In genomic region chrIV:7549844-7550243, ce11 we compare ENCODE assay signal across 7 worm cellular contexts.
TF ChIP-seq lines count a peak whose summit lies in the region.

No protein-coding gene starts in this region.

TF ChIP-seq in whole organism, L1 larva, 84 proteins besides CTCF, POLR2A, EP300 and RAD21 (continues in another document):
- TF ChIP-seq snu-23 (GFP tag; optimal IDR thresholded peaks at IDR 0.05; lab: Kevin White, UChicago) (peak; percentile 27), tlp-1 (tag; optimal IDR thresholded peaks at IDR 0.05; lab: Kevin White, UChicago) (no peak), lin-15B (tag; optimal IDR thresholded peaks at IDR 0.05; lab: Kevin White, UChicago) (peak; percentile 20), lin-35 (GFP tag; optimal IDR thresholded peaks at IDR 0.05; lab: Kevin White, UChicago) (peak; percentile 22 to 53), lin-14 (GFP tag; optimal IDR thresholded peaks at IDR 0.05; lab: Kevin White, UChicago) (peak; percentile 84), ceh-82 (tag; optimal IDR thresholded peaks at IDR 0.05; lab: Kevin White, UChicago) (peak in 1 of 3 experiments; percentile 36), efl-1 (optimal IDR thresholded peaks at IDR 0.05; lab: Kevin White, UChicago) (peak; percentile 13 to 46), efl-1 (GFP tag; optimal IDR thresholded peaks at IDR 0.05 in 1 of 2; lab: Kevin White, UChicago) (peak in 1 of 2 experiments; percentile 45), nhr-47 (tag; optimal IDR thresholded peaks at IDR 0.05; lab: Kevin White, UChicago) (no peak), nhr-71 (tag; optimal IDR thresholded peaks at IDR 0.05; lab: Kevin White, UChicago) (peak; percentile 0), mep-1 (tag; optimal IDR thresholded peaks at IDR 0.05; lab: Kevin White, UChicago) (no peak), ztf-4 (tag; optimal IDR thresholded peaks at IDR 0.05; lab: Kevin White, UChicago) (no peak), skn-1 (tag; optimal IDR thresholded peaks at IDR 0.05; lab: Kevin White, UChicago) (peak; percentile 89)

TF ChIP-seq in whole organism, L2 larva, 48 proteins besides CTCF, POLR2A, EP300 and RAD21:
- TF ChIP-seq lsy-2 (tag; optimal IDR thresholded peaks at IDR 0.05; lab: Kevin White, UChicago) (peak in 1 of 2 experiments; percentile 41), snpc-4 (tag; optimal IDR thresholded peaks at IDR 0.05; lab: Kevin White, UChicago) (no peak), unc-39 (tag; optimal IDR thresholded peaks at IDR 0.05; lab: Kevin White, UChicago) (no peak), ceh-16 (tag; optimal IDR thresholded peaks at IDR 0.05; lab: Kevin White, UChicago) (no peak), nhr-129 (tag; optimal IDR thresholded peaks at IDR 0.05; lab: Kevin White, UChicago) (peak; percentile 60), Y55F3AM.14 (GFP tag; optimal IDR thresholded peaks at IDR 0.05; lab: Kevin White, UChicago) (no peak), ztf-4 (tag; optimal IDR thresholded peaks at IDR 0.05; lab: Kevin White, UChicago) (no peak), C34F6.9 (tag; optimal IDR thresholded peaks at IDR 0.05; lab: Kevin White, UChicago) (peak; percentile 28), skn-1 (tag; optimal IDR thresholded peaks at IDR 0.05; lab: Kevin White, UChicago) (peak; percentile 80), dmd-4 (tag; optimal IDR thresholded peaks at IDR 0.05; lab: Kevin White, UChicago) (no peak), F13H6.1 (tag; optimal IDR thresholded peaks at IDR 0.05; lab: Kevin White, UChicago) (peak; percentile 19), fos-1 (tag; optimal IDR thresholded peaks at IDR 0.05; lab: Kevin White, UChicago) (peak; percentile 54), zag-1 (tag; optimal IDR thresholded peaks at IDR 0.05; lab: Kevin White, UChicago) (no peak)
TF ChIP-seq in whole organism, L2 larva: peak in this region for 6.

TF ChIP-seq in whole organism, L3 larva, 47 proteins besides CTCF, POLR2A, EP300 and RAD21 (continues in another document):
- TF ChIP-seq egl-27 (tag; optimal IDR thresholded peaks at IDR 0.05; lab: Kevin White, UChicago): peak; percentile 47
- TF ChIP-seq ztf-11 (tag; optimal IDR thresholded peaks at IDR 0.05; lab: Kevin White, UChicago): no peak
- no peak for TF ChIP-seq hmg-11 (tag; optimal IDR thresholded peaks at IDR 0.05; lab: Kevin White, UChicago)
- TF ChIP-seq unc-39 (tag; optimal IDR thresholded peaks at IDR 0.05; lab: Kevin White, UChicago): no peak
- TF ChIP-seq pha-4 (tag; optimal IDR thresholded peaks at IDR 0.05; lab: Kevin White, UChicago): peak; percentile 54
- no peak for TF ChIP-seq mdl-1 (tag; optimal IDR thresholded peaks at IDR 0.05; lab: Kevin White, UChicago)
- no peak for TF ChIP-seq ZK546.5 (tag; optimal IDR thresholded peaks at IDR 0.05; lab: Kevin White, UChicago)
- peak; percentile 71 for TF ChIP-seq skn-1 (tag; optimal IDR thresholded peaks at IDR 0.05; lab: Kevin White, UChicago)
- no peak for TF ChIP-seq mml-1 (tag; optimal IDR thresholded peaks at IDR 0.05; lab: Kevin White, UChicago)
- TF ChIP-seq ama-1 (optimal IDR thresholded peaks at IDR 0.05; lab: Kevin White, UChicago): no peak
- TF ChIP-seq ceh-9 (tag; optimal IDR thresholded peaks at IDR 0.05; lab: Kevin White, UChicago): no peak
- TF ChIP-seq ceh-28 (tag; optimal IDR thresholded peaks at IDR 0.05; lab: Kevin White, UChicago): no peak
- TF ChIP-seq snpc-4 (tag; optimal IDR thresholded peaks at IDR 0.05; lab: Kevin White, UChicago): no peak
- TF ChIP-seq ceh-16 (tag; optimal IDR thresholded peaks at IDR 0.05; lab: Kevin White, UChicago): no peak

TF ChIP-seq in whole organism, L4 larva, 104 proteins besides CTCF, POLR2A, EP300 and RAD21 (continues in another document):
- TF ChIP-seq nhr-25 (tag; optimal IDR thresholded peaks at IDR 0.05; lab: Kevin White, UChicago; ENCODE audit: borderline replicate concordance, insufficient read depth): no peak
- TF ChIP-seq ceh-44 (GFP tag; IDR thresholded peaks at IDR 0.05; lab: Robert Waterston, UW): no peak
- TF ChIP-seq skn-1 (tag; optimal IDR thresholded peaks at IDR 0.05; lab: Kevin White, UChicago): no peak
- no peak for TF ChIP-seq zfp-3 (GFP tag; conservative IDR thresholded peaks at IDR 0.05; lab: Robert Waterston, UW)
- no peak for TF ChIP-seq ceh-82 (tag; optimal IDR thresholded peaks at IDR 0.05; lab: Kevin White, UChicago)
- TF ChIP-seq T26A8.4 (GFP tag; IDR thresholded peaks at IDR 0.05; lab: Robert Waterston, UW): no peak
- no peak for TF ChIP-seq ceh-20 (GFP tag; IDR thresholded peaks at IDR 0.05; lab: Robert Waterston, UW)
- peak; percentile 79 for TF ChIP-seq hlh-11 (tag; optimal IDR thresholded peaks at IDR 0.05; lab: Kevin White, UChicago)
- TF ChIP-seq T20F7.1 (GFP tag; optimal IDR thresholded peaks at IDR 0.05; lab: Kevin White, UChicago): no peak
- no peak for TF ChIP-seq ceh-28 (tag; optimal IDR thresholded peaks at IDR 0.05; lab: Kevin White, UChicago)
- TF ChIP-seq nhr-76 (tag; optimal IDR thresholded peaks at IDR 0.05; lab: Kevin White, UChicago): no peak
- TF ChIP-seq ceh-62 (tag; optimal IDR thresholded peaks at IDR 0.05; lab: Kevin White, UChicago): no peak
- no peak for TF ChIP-seq ZK546.5 (tag; optimal IDR thresholded peaks at IDR 0.05; lab: Kevin White, UChicago)
- TF ChIP-seq ctbp-1 (GFP tag; IDR thresholded peaks at IDR 0.05; lab: Robert Waterston, UW): no peak
- no peak for TF ChIP-seq D1046.2 (GFP tag; IDR thresholded peaks at IDR 0.05; lab: Robert Waterston, UW)

TF ChIP-seq in whole organism, early embryonic, 17 proteins besides CTCF, POLR2A, EP300 and RAD21:
- TF ChIP-seq tbx-37 (GFP tag; conservative IDR thresholded peaks at IDR 0.05; lab: Robert Waterston, UW): 0 out of 2 replicates have a peak, but pooled peaks have one; percentile 27
- TF ChIP-seq ceh-13 (GFP tag; optimal IDR thresholded peaks at IDR 0.05; lab: Kevin White, UChicago): no peak
TF ChIP-seq in whole organism, early embryonic: peak in this region for 1.

TF ChIP-seq in whole organism, late embryonic, 69 proteins besides CTCF, POLR2A, EP300 and RAD21:
- TF ChIP-seq pqm-1 (tag; optimal IDR thresholded peaks at IDR 0.05; lab: Kevin White, UChicago) (no peak), tbx-2 (tag; optimal IDR thresholded peaks at IDR 0.05; lab: Kevin White, UChicago) (peak; percentile 1)

TF ChIP-seq in whole organism, young adult, 124 proteins besides CTCF, POLR2A, EP300 and RAD21:
- TF ChIP-seq nhr-120 (GFP tag; IDR thresholded peaks at IDR 0.05; lab: Robert Waterston, UW): 0 out of 2 replicates have a peak, but pooled peaks have one; percentile 32
- TF ChIP-seq F49E8.2 (tag; optimal IDR thresholded peaks at IDR 0.05; lab: Kevin White, UChicago; ENCODE audit: insufficient read depth): no peak
- peak; percentile 43 for TF ChIP-seq lin-26 (GFP tag; IDR thresholded peaks at IDR 0.05; lab: Robert Waterston, UW)
- no peak for TF ChIP-seq nfya-2 (GFP tag; IDR thresholded peaks at IDR 0.05; lab: Robert Waterston, UW)
- TF ChIP-seq cebp-1 (GFP tag; IDR thresholded peaks at IDR 0.05; lab: Robert Waterston, UW): peak; percentile 33; the same call in 1 of the 2 replicates
- peak; percentile 16 for TF ChIP-seq cebp-1 (tag; optimal IDR thresholded peaks at IDR 0.05; lab: Kevin White, UChicago)
- TF ChIP-seq mel-28 (tag; optimal IDR thresholded peaks at IDR 0.05; lab: Kevin White, UChicago; ENCODE audit: borderline replicate concordance): no peak
- peak; percentile 66 for TF ChIP-seq dox-1 (GFP tag; IDR thresholded peaks at IDR 0.05; lab: Robert Waterston, UW)
- TF ChIP-seq ets-4 (GFP tag; optimal IDR thresholded peaks at IDR 0.05; lab: Kevin White, UChicago): peak; percentile 86
- 0 out of 2 replicates have a peak, but pooled peaks have one; percentile 25 for TF ChIP-seq nfyb-1 (GFP tag; IDR thresholded peaks at IDR 0.05; lab: Robert Waterston, UW)
- TF ChIP-seq tbp1 (GFP tag; optimal IDR thresholded peaks at IDR 0.05; lab: Kevin White, UChicago): peak; percentile 12
- TF ChIP-seq ztf-18 (tag; optimal IDR thresholded peaks at IDR 0.05; lab: Kevin White, UChicago): peak; percentile 55
- TF ChIP-seq attf-5 (GFP tag; optimal IDR thresholded peaks at IDR 0.05; lab: Kevin White, UChicago): peak; percentile 58
- peak; percentile 36 for TF ChIP-seq lin-54 (GFP tag; optimal IDR thresholded peaks at IDR 0.05; lab: Kevin White, UChicago)
- peak; percentile 96 for TF ChIP-seq nhr-80 (tag; optimal IDR thresholded peaks at IDR 0.05; lab: Kevin White, UChicago)
- TF ChIP-seq madf-6 (GFP tag; IDR thresholded peaks at IDR 0.05; lab: Robert Waterston, UW): peak; percentile 31; the same call in 1 of the 2 replicates
- no peak for TF ChIP-seq dpl-1 (GFP tag; optimal IDR thresholded peaks at IDR 0.05; lab: Kevin White, UChicago)
- peak; percentile 64; the same call in 1 of the 2 replicates for TF ChIP-seq let-526 (GFP tag; IDR thresholded peaks at IDR 0.05; lab: Robert Waterston, UW)
- TF ChIP-seq mcd-1 (GFP tag; IDR thresholded peaks at IDR 0.05; lab: Robert Waterston, UW): peak; percentile 57
- TF ChIP-seq zfh-2 (GFP tag; conservative IDR thresholded peaks at IDR 0.05; lab: Robert Waterston, UW): peak; percentile 68; the same call in 1 of the 2 replicates
- TF ChIP-seq T07F8.4 (tag; optimal IDR thresholded peaks at IDR 0.05; lab: Kevin White, UChicago): no peak
- peak; percentile 89 to 96 for TF ChIP-seq let-607 (tag; optimal IDR thresholded peaks at IDR 0.05; lab: Kevin White, UChicago)
- TF ChIP-seq madf-10 (tag; optimal IDR thresholded peaks at IDR 0.05; lab: Kevin White, UChicago): peak; percentile 18
- peak; percentile 71 for TF ChIP-seq ceh-27 (GFP tag; optimal IDR thresholded peaks at IDR 0.05; lab: Kevin White, UChicago)
- peak; percentile 41 for TF ChIP-seq nhr-90 (tag; optimal IDR thresholded peaks at IDR 0.05; lab: Kevin White, UChicago)
